Fruit fly (Drosophila melanogaster): ENCODE results near the gene mor.

Gene mor

DNA sequence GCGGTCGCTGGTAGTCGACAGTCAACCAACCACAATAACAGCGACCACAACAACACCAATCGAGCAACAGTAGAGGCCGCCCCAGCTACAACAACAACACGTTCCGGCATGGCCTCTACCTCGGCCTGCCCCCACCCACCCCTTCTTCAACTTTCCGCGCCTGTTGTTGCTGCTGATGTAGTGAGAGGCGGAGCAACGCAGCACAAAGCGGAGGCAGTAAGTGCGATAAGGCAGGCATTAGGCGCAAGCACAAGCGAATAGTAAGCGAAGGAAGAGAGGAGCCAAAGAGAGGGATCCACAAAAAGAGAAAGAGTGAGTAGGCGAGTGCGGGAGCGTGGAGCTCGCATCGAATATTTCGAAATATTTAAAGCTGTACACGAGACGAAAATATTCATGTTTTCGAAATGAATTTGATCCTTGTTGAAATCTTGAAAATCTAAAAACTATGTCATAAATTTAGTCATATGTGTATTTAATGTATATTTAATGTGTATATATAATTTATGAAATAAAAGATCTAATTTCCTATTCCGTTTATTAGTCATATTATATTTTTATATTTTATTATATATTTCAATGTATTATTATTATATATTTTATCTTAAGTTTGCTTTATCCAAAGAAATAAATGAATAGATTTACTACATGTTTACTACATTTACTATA lies 20.6 kb upstream of the mor start (continued):
- TF ChIP-seq CG13287 (GFP tag; IDR thresholded peaks at IDR 0.05; ENCODE audit: partially characterized antibody): peak; percentile 25; the same call in 1 of the 2 replicates
- no peak for TF ChIP-seq tin (GFP tag; optimal IDR thresholded peaks at IDR 0.05)
- TF ChIP-seq Nf-YC (tag; optimal IDR thresholded peaks at IDR 0.05): peak; percentile 99
- TF ChIP-seq Ets65A (GFP tag): no peak
- no peak for TF ChIP-seq bab2 (GFP tag; optimal IDR thresholded peaks at IDR 0.05)
- peak; percentile 56; the same call in 1 of the 2 replicates for TF ChIP-seq CG8765 (GFP tag; IDR thresholded peaks at IDR 0.05)
- TF ChIP-seq Awh (GFP tag; IDR thresholded peaks at IDR 0.05): no peak
- TF ChIP-seq CG17359 (tag; optimal IDR thresholded peaks at IDR 0.05): no peak
- TF ChIP-seq zen (tag; optimal IDR thresholded peaks at IDR 0.05): no peak
- TF ChIP-seq CG11560 (tag; IDR thresholded peaks at IDR 0.05): no peak
- TF ChIP-seq grau (tag; optimal IDR thresholded peaks at IDR 0.05): peak; percentile 21
- TF ChIP-seq ftz-f1 (GFP tag; optimal IDR thresholded peaks at IDR 0.05): peak; percentile 93
- TF ChIP-seq CG10431 (GFP tag; optimal IDR thresholded peaks at IDR 0.05): no peak
- peak; percentile 93; the same call in 3 of the 4 replicates for TF ChIP-seq chinmo (GFP tag; IDR thresholded peaks at IDR 0.05; ENCODE audit: partially characterized antibody)
- TF ChIP-seq CkIIα-i1 (GFP tag; IDR thresholded peaks at IDR 0.05): no peak
- 0 out of 2 replicates have a peak, but pooled peaks have one; percentile 35 for TF ChIP-seq CG42726 (GFP tag; IDR thresholded peaks at IDR 0.05; ENCODE audit: partially characterized antibody)
- no peak for TF ChIP-seq Myb (GFP tag; optimal IDR thresholded peaks at IDR 0.05)
- peak; percentile 19; the same call in 1 of the 3 replicates for TF ChIP-seq row (GFP tag; IDR thresholded peaks at IDR 0.05)
- no peak for TF ChIP-seq Mes4 (GFP tag; optimal IDR thresholded peaks at IDR 0.05)
- peak; percentile 35 for TF ChIP-seq cwo (GFP tag; optimal IDR thresholded peaks at IDR 0.05)
- TF ChIP-seq dm (GFP tag; optimal IDR thresholded peaks at IDR 0.05): no peak
- TF ChIP-seq E2f2 (GFP tag; IDR thresholded peaks at IDR 0.05): no peak
- no peak for TF ChIP-seq E2f1 (GFP tag; IDR thresholded peaks at IDR 0.05)
- TF ChIP-seq CG32532 (GFP tag; IDR thresholded peaks at IDR 0.05): peak; percentile 32; the same call in 1 of the 2 replicates
- TF ChIP-seq CG1832 (GFP tag; optimal IDR thresholded peaks at IDR 0.05): peak; percentile 87
- no peak for TF ChIP-seq Chrac-16 (GFP tag; optimal IDR thresholded peaks at IDR 0.05)
- no peak for TF ChIP-seq Spps (tag; optimal IDR thresholded peaks at IDR 0.05)
- no peak for TF ChIP-seq pho (GFP tag; optimal IDR thresholded peaks at IDR 0.05)
- TF ChIP-seq pan (optimal IDR thresholded peaks at IDR 0.05): no peak
- peak in 1 of 2 experiments; percentile 23 for TF ChIP-seq pan (GFP tag; optimal IDR thresholded peaks at IDR 0.05 in 1 of 2, IDR thresholded peaks at IDR 0.05 in 1 of 2)
- no peak for TF ChIP-seq CG5953 (GFP tag; IDR thresholded peaks at IDR 0.05)
- peak; percentile 72 for TF ChIP-seq sug (tag; optimal IDR thresholded peaks at IDR 0.05)
- TF ChIP-seq CG11247 (GFP tag; IDR thresholded peaks at IDR 0.05): no peak
- TF ChIP-seq Dref (GFP tag; IDR thresholded peaks at IDR 0.05): 0 out of 2 replicates have a peak, but pooled peaks have one; percentile 15
- TF ChIP-seq nerfin-2 (GFP tag; IDR thresholded peaks at IDR 0.05; ENCODE audit: partially characterized antibody): peak; percentile 51
- TF ChIP-seq Atf6 (GFP tag; IDR thresholded peaks at IDR 0.05): 0 out of 2 replicates have a peak, but pooled peaks have one; percentile 8
- TF ChIP-seq Antp (GFP tag; optimal IDR thresholded peaks at IDR 0.05): no peak
- TF ChIP-seq bbx (GFP tag; IDR thresholded peaks at IDR 0.05; ENCODE audit: partially characterized antibody): peak; percentile 49
- TF ChIP-seq ind (GFP tag; optimal IDR thresholded peaks at IDR 0.05): no peak
- peak; percentile 79 for TF ChIP-seq CG6175 (GFP tag; IDR thresholded peaks at IDR 0.05)
- TF ChIP-seq sr (GFP tag; IDR thresholded peaks at IDR 0.05): peak; percentile 61; the same call in 2 of the 3 replicates
- peak; percentile 78; the same call in 2 of the 3 replicates for TF ChIP-seq CG2199 (GFP tag; IDR thresholded peaks at IDR 0.05)
- TF ChIP-seq hkb (optimal IDR thresholded peaks at IDR 0.05): no peak
- TF ChIP-seq hkb (GFP tag; IDR thresholded peaks at IDR 0.05): peak; percentile 43; the same call in 1 of the 2 replicates
- TF ChIP-seq hbn (GFP tag; IDR thresholded peaks at IDR 0.05; ENCODE audit: partially characterized antibody): peak; percentile 23; the same call in 1 of the 2 replicates
- no peak for TF ChIP-seq stwl (tag; optimal IDR thresholded peaks at IDR 0.05)
- TF ChIP-seq CoRest (tag; optimal IDR thresholded peaks at IDR 0.05): peak; percentile 22
- TF ChIP-seq oc (tag; optimal IDR thresholded peaks at IDR 0.05): peak; percentile 30
- peak; percentile 69; the same call in 2 of the 3 replicates for TF ChIP-seq zen2 (GFP tag; IDR thresholded peaks at IDR 0.05; ENCODE audit: partially characterized antibody)
- TF ChIP-seq CG11695 (GFP tag; IDR thresholded peaks at IDR 0.05): peak; percentile 22; the same call in 1 of the 3 replicates

All from whole organism, embryonic.